Fruit fly (Drosophila melanogaster) whole organism, embryonic: ENCODE results near the gene kairos.

Source experiments
- CG12659 ChIP-seq: fragments of 200-800 bp; sonication (Bioruptor generic); optimal IDR thresholded peaks from 3 replicates; lab custom pipeline; 2017; ENCODE audit warnings: mild to moderate bottlenecking, missing biosample characterization, missing genetic modification reagents, missing genetic modification characterization
- CG13894 ChIP-seq: fragments of 200-800 bp; sonication (Bioruptor generic); optimal IDR thresholded peaks from 3 replicates; lab custom pipeline; 2018; ENCODE audit warnings: missing biosample characterization, mild to moderate bottlenecking, missing genetic modification characterization, moderate library complexity
- CG32532 ChIP-seq: fragments of 200-800 bp; sonication (Bioruptor generic); IDR thresholded peaks from 2 replicates; pipeline ENCODE4 v1.3.6; 2022; ENCODE audit warnings: missing biosample characterization, missing genetic modification characterization
- CG34376 ChIP-seq: fragments of 200-800 bp; sonication (Bioruptor generic); optimal IDR thresholded peaks from 2 replicates; lab custom pipeline; 2018; ENCODE audit warnings: missing biosample characterization, mild to moderate bottlenecking, missing genetic modification characterization
- CG3995 ChIP-seq: fragments of 200-800 bp; sonication (Bioruptor generic); optimal IDR thresholded peaks from 3 replicates; lab custom pipeline; 2016; ENCODE audit warnings: missing biosample characterization, missing genetic modification characterization
- CG4730 ChIP-seq: fragments of 200-800 bp; sonication (Bioruptor generic); IDR thresholded peaks from 2 replicates; pipeline ENCODE4 v1.3.6; 2022; ENCODE audit warnings: missing biosample characterization, missing genetic modification characterization
- kay ChIP-seq: fragments of 200-800 bp; sonication (Bioruptor generic); optimal IDR thresholded peaks from 2 replicates; lab custom pipeline; 2016; ENCODE audit warnings: missing biosample characterization, missing genetic modification characterization
- klu ChIP-seq: fragments of 200-800 bp; sonication (Bioruptor generic); IDR thresholded peaks from 2 replicates; pipeline ENCODE4 v1.3.6; 2022; ENCODE audit warnings: missing biosample characterization, missing genetic modification characterization

- TF ChIP-seq CG3995 (no peak), kay (no peak), CG34376 (GFP tag; lab: Kevin White, UChicago) (no peak), CG12659 (GFP tag; lab: Kevin White, UChicago) (no peak), klu (GFP tag; lab: Robert Waterston, UW) (no peak), CG4730 (GFP tag; lab: Robert Waterston, UW) (no peak), CG32532 (GFP tag; lab: Robert Waterston, UW) (no peak), CG13894 (tag; lab: Kevin White, UChicago) (no peak)
Measured at dm6 chrX:18364999-18365398, 9.0 kb upstream of the kairos start.
